Worm (Caenorhabditis elegans): Measurements from ENCODE around the gene des-2.

DNA sequence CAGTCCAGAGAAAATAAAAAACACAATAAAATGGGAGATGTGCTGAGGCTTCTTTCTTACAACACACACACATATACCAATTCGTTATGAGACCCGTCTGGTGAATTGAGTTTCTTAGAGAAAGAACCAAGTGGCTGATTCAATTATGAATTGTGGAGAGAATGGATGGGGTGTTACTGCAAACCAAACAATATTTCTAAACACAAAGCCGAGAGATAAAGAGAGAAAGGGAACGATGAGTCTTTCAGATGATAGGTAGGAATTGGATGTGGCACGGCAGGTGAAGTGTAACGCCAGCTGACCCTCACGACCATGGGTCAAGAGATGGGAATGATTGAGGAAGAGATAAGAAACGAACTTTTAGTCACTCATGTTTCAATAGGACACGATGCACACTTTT, 24.8 kb upstream of the des-2 start, which contains the start of gene mig-17:
- TF ChIP-seq egl-27 (tag; optimal IDR thresholded peaks at IDR 0.05), result no peak
- no peak for TF ChIP-seq fkh-4 (tag; optimal IDR thresholded peaks at IDR 0.05; ENCODE audit: borderline replicate concordance)
- no peak for TF ChIP-seq lin-15B (tag; optimal IDR thresholded peaks at IDR 0.05)
- TF ChIP-seq nhr-47 (tag; optimal IDR thresholded peaks at IDR 0.05), result no peak
- TF ChIP-seq lsy-2 (tag; optimal IDR thresholded peaks at IDR 0.05), result no peak
- TF ChIP-seq dsc-1 (tag; optimal IDR thresholded peaks at IDR 0.05), result peak; percentile 42
- TF ChIP-seq nhr-76 (tag; optimal IDR thresholded peaks at IDR 0.05), result no peak
- TF ChIP-seq efl-1 (optimal IDR thresholded peaks at IDR 0.05), result no peak
- TF ChIP-seq efl-1 (GFP tag; optimal IDR thresholded peaks at IDR 0.05 in 1 of 2), result no peak
- no peak for TF ChIP-seq skn-1 (tag; optimal IDR thresholded peaks at IDR 0.05)
- TF ChIP-seq nhr-11 (tag; optimal IDR thresholded peaks at IDR 0.05), result no peak
- TF ChIP-seq unc-62 (GFP tag; optimal IDR thresholded peaks at IDR 0.05), result no peak
- TF ChIP-seq nhr-77 (tag; optimal IDR thresholded peaks at IDR 0.05), result no peak
